Fruit fly (Drosophila melanogaster): ENCODE data around the gene CG17162.
A peak's percentile ranks its signal among the peaks of the same experiment; 100 is the strongest.

Gene CG17162

dm6 chrX:23071237-23071688 lies 25.3 kb downstream of the CG17162 start (continued):
- TF ChIP-seq CG10654 (GFP tag; optimal IDR thresholded peaks at IDR 0.05) (no peak), sens (GFP tag) (peak; percentile 66), Ssrp (tag; optimal IDR thresholded peaks at IDR 0.05) (peak; percentile 36), CoRest (tag; optimal IDR thresholded peaks at IDR 0.05) (peak; percentile 35), Oli (tag; optimal IDR thresholded peaks at IDR 0.05) (peak; percentile 34), sd (tag; optimal IDR thresholded peaks at IDR 0.05) (peak; percentile 30), CG13424 (tag; optimal IDR thresholded peaks at IDR 0.05) (peak; percentile 16), lola (GFP tag; optimal IDR thresholded peaks at IDR 0.05) (peak in 1 of 3 experiments; percentile 10), grau (tag; optimal IDR thresholded peaks at IDR 0.05) (peak; percentile 18), CG10979 (tag; optimal IDR thresholded peaks at IDR 0.05) (peak; percentile 19), CG4424 (GFP tag; optimal IDR thresholded peaks at IDR 0.05) (peak; percentile 16), fd96Cb (tag; optimal IDR thresholded peaks at IDR 0.05) (peak; percentile 24), CG30403 (GFP tag; optimal IDR thresholded peaks at IDR 0.05) (peak; percentile 16), CG2678 (tag; optimal IDR thresholded peaks at IDR 0.05) (peak; percentile 26), CG9437 (GFP tag; optimal IDR thresholded peaks at IDR 0.05) (peak; percentile 22), CG1792 (GFP tag; optimal IDR thresholded peaks at IDR 0.05) (no peak), Eip74EF (GFP tag; optimal IDR thresholded peaks at IDR 0.05) (peak in 1 of 2 experiments; percentile 18), D (optimal IDR thresholded peaks at IDR 0.05) (no peak), D (GFP tag; optimal IDR thresholded peaks at IDR 0.05) (peak; percentile 2), chinmo (GFP tag; IDR thresholded peaks at IDR 0.05; ENCODE audit: partially characterized antibody) (0 out of 4 replicates have a peak, but pooled peaks have one; percentile 55), Deaf1 (tag; optimal IDR thresholded peaks at IDR 0.05) (peak; percentile 86), CG5180 (GFP tag; optimal IDR thresholded peaks at IDR 0.05) (peak; percentile 12), bsh (GFP tag; optimal IDR thresholded peaks at IDR 0.05) (peak in 1 of 2 experiments; percentile 18), Hr51 (GFP tag; optimal IDR thresholded peaks at IDR 0.05) (peak in 1 of 2 experiments; percentile 41), CG18262 (tag; optimal IDR thresholded peaks at IDR 0.05) (peak; percentile 21), CG11504 (tag; optimal IDR thresholded peaks at IDR 0.05) (peak; percentile 52), dmrt99B (tag; optimal IDR thresholded peaks at IDR 0.05) (peak; percentile 30), prd (optimal IDR thresholded peaks at IDR 0.05) (no peak), prd (GFP tag; IDR thresholded peaks at IDR 0.05) (0 out of 3 replicates have a peak, but pooled peaks have one; percentile 19), CG5245 (GFP tag; optimal IDR thresholded peaks at IDR 0.05) (no peak), CG31441 (GFP tag; IDR thresholded peaks at IDR 0.05) (peak; percentile 31; the same call in 1 of the 2 replicates), CG14710 (tag; optimal IDR thresholded peaks at IDR 0.05) (peak; percentile 1), Sox100B (GFP tag; optimal IDR thresholded peaks at IDR 0.05) (peak; percentile 49), gem (tag; optimal IDR thresholded peaks at IDR 0.05) (peak; percentile 44), pan (optimal IDR thresholded peaks at IDR 0.05) (no peak), pan (GFP tag; optimal IDR thresholded peaks at IDR 0.05 in 1 of 2, IDR thresholded peaks at IDR 0.05 in 1 of 2) (no peak), CG9727 (GFP tag; optimal IDR thresholded peaks at IDR 0.05) (no peak)

dm6 chrX:23067521-23068459 lies 28.7 kb downstream of the CG17162 start, which contains the start of gene CG17167:
Gene CG17167 (plus strand): TSS chrX:23068301.
- TF ChIP-seq CTCF (GFP tag; optimal IDR thresholded peaks at IDR 0.05) (peak; percentile 82), ttk (GFP tag; IDR thresholded peaks at IDR 0.05) (no peak), CG2202 (tag; optimal IDR thresholded peaks at IDR 0.05) (no peak), CG4424 (GFP tag; optimal IDR thresholded peaks at IDR 0.05) (no peak), hbn (GFP tag; IDR thresholded peaks at IDR 0.05; ENCODE audit: partially characterized antibody) (no peak), CG10979 (tag; optimal IDR thresholded peaks at IDR 0.05) (peak; percentile 68), Adf1 (GFP tag; IDR thresholded peaks at IDR 0.05) (peak; percentile 69), CG11085 (GFP tag; IDR thresholded peaks at IDR 0.05) (no peak), CG12299 (tag; optimal IDR thresholded peaks at IDR 0.05) (no peak), exex (tag; optimal IDR thresholded peaks at IDR 0.05) (peak; percentile 1), tin (GFP tag; optimal IDR thresholded peaks at IDR 0.05) (no peak), grau (tag; optimal IDR thresholded peaks at IDR 0.05) (no peak), nmo (GFP tag; optimal IDR thresholded peaks at IDR 0.05) (no peak), CG13123 (GFP tag; optimal IDR thresholded peaks at IDR 0.05) (no peak), CG31441 (GFP tag; IDR thresholded peaks at IDR 0.05) (no peak)
